Worm (Caenorhabditis elegans) whole organism, L1 larva: ENCODE measurements around the gene Y69H2.7.

Experiments used
- C16A3.4 ChIP-seq: fragments of 150-350 bp; optimal IDR thresholded peaks from 2 replicates; lab custom pipeline; 2014; ENCODE audit warnings: missing biosample characterization, missing genetic modification characterization
- C34B4.2 ChIP-seq: sonication (generic microtip); optimal IDR thresholded peaks from 2 replicates; lab custom pipeline; 2017; ENCODE audit warnings: mild to moderate bottlenecking, missing genetic modification characterization, missing compliant biosample characterization
- F16B12.6 ChIP-seq: fragments of 150-350 bp; optimal IDR thresholded peaks from 2 replicates; lab custom pipeline; 2014; ENCODE audit warnings: missing biosample characterization, missing genetic modification characterization
- aha-1 ChIP-seq: fragments of 150-350 bp; optimal IDR thresholded peaks from 2 replicates; lab custom pipeline; 2014; ENCODE audit warnings: missing biosample characterization, missing genetic modification characterization
- alr-1 ChIP-seq: fragments of 200-800 bp; sonication (Bioruptor generic); optimal IDR thresholded peaks from 2 replicates; lab custom pipeline; 2018; ENCODE audit warnings: borderline replicate concordance, mild to moderate bottlenecking, missing genetic modification characterization, missing compliant biosample characterization
- aly-2 ChIP-seq: fragments of 150-350 bp; optimal IDR thresholded peaks from 2 replicates; lab custom pipeline; 2014; ENCODE audit warnings: missing biosample characterization, missing genetic modification characterization
- ama-1 ChIP-seq: fragments of 150-350 bp; optimal IDR thresholded peaks from 2 replicates; lab custom pipeline; 2014
- blmp-1 ChIP-seq: fragments of 150-350 bp; optimal IDR thresholded peaks from 2 replicates; lab custom pipeline; 2014; ENCODE audit warnings: missing biosample characterization, missing genetic modification characterization
- ceh-63 ChIP-seq: fragments of 200-800 bp; sonication (Bioruptor generic); optimal IDR thresholded peaks from 2 replicates; lab custom pipeline; 2018; ENCODE audit warnings: mild to moderate bottlenecking, missing genetic modification characterization, missing compliant biosample characterization
- ceh-8 ChIP-seq: fragments of 200-800 bp; sonication (Bioruptor generic); optimal IDR thresholded peaks from 2 replicates; lab custom pipeline; 2018; ENCODE audit warnings: mild to moderate bottlenecking, missing genetic modification characterization, moderate library complexity, missing compliant biosample characterization
- ceh-88 ChIP-seq: fragments of 200-800 bp; sonication (Bioruptor generic); IDR thresholded peaks from 2 replicates; pipeline ENCODE4 v1.3.6; 2022; ENCODE audit warnings: missing genetic modification characterization, missing compliant biosample characterization
- ceh-90 ChIP-seq: sonication (generic microtip); optimal IDR thresholded peaks from 2 replicates; lab custom pipeline; 2016; ENCODE audit warnings: missing genetic modification characterization, missing compliant biosample characterization
- dpl-1 ChIP-seq, 3 experiments: fragments of 150-350 bp in 2 of 3; sonication (generic microtip) in 1 of 3; optimal IDR thresholded peaks; 2 replicates each; lab custom pipeline; 2014 to 2017; ENCODE audit warnings: missing biosample characterization in 3 of 3, missing genetic modification characterization in 3 of 3, missing genetic modification reagents in 3 of 3
- dsc-1 ChIP-seq: sonication (generic microtip); optimal IDR thresholded peaks from 2 replicates; lab custom pipeline; 2016; ENCODE audit warnings: mild to moderate bottlenecking, missing genetic modification characterization, missing compliant biosample characterization
- efl-3 ChIP-seq: fragments of 200-800 bp; sonication (Bioruptor generic); optimal IDR thresholded peaks from 2 replicates; lab custom pipeline; 2018; ENCODE audit warnings: mild to moderate bottlenecking, missing genetic modification characterization, missing compliant biosample characterization
- egl-13 ChIP-seq: sonication (generic microtip); optimal IDR thresholded peaks from 2 replicates; lab custom pipeline; 2016; ENCODE audit warnings: missing genotype, missing genetic modification reagents, missing genetic modification characterization, missing compliant biosample characterization
- egl-27 ChIP-seq, 2 experiments: fragments of 150-350 bp in 1 of 2; sonication (generic microtip); optimal IDR thresholded peaks; 3 replicates each; lab custom pipeline; 2017 to 2018; ENCODE audit warnings: missing biosample characterization in 2 of 2, missing genetic modification characterization in 2 of 2, missing genetic modification reagents in 2 of 2
- elt-2 ChIP-seq: sonication (generic microtip); optimal IDR thresholded peaks from 2 replicates; lab custom pipeline; 2016; ENCODE audit warnings: missing genetic modification characterization, mild to moderate bottlenecking, inconsistent platforms, missing compliant biosample characterization, missing genetic modification reagents
- elt-3 ChIP-seq, 6 experiments: fragments of 150-350 bp in 1 of 6; sonication (generic microtip); optimal IDR thresholded peaks; 2 replicates each; lab custom pipeline; 2017 to 2018; ENCODE audit warnings: missing biosample characterization in 6 of 6, missing genetic modification characterization in 6 of 6, inconsistent platforms in 1 of 6
- ets-5 ChIP-seq: fragments of 200-800 bp; sonication (Bioruptor generic); IDR thresholded peaks from 2 replicates; pipeline ENCODE4 v1.3.6; 2022; ENCODE audit warnings: missing genetic modification characterization, missing compliant biosample characterization
- fkh-10 ChIP-seq: sonication (generic microtip); optimal IDR thresholded peaks from 2 replicates; lab custom pipeline; 2017; ENCODE audit warnings: missing biosample characterization, missing genetic modification reagents, missing genetic modification characterization
- fkh-4 ChIP-seq: sonication (generic microtip); optimal IDR thresholded peaks from 2 replicates; lab custom pipeline; 2016; ENCODE audit warnings: missing compliant biosample characterization, missing genetic modification characterization, borderline replicate concordance
- fkh-8 ChIP-seq: sonication (generic microtip); optimal IDR thresholded peaks from 2 replicates; lab custom pipeline; 2016; ENCODE audit warnings: mild to moderate bottlenecking, missing genetic modification characterization, missing compliant biosample characterization
- fos-1 ChIP-seq: fragments of 150-350 bp; optimal IDR thresholded peaks from 2 replicates; lab custom pipeline; 2014; ENCODE audit warnings: missing biosample characterization, missing genetic modification characterization
- grh-1 ChIP-seq: fragments of 200-800 bp; sonication (Bioruptor generic); IDR thresholded peaks from 2 replicates; pipeline ENCODE4 v1.3.6; 2022; ENCODE audit warnings: missing genetic modification reagents, missing genetic modification characterization, missing compliant biosample characterization
- jun-1 ChIP-seq: fragments of 150-350 bp; optimal IDR thresholded peaks from 2 replicates; lab custom pipeline; 2014; ENCODE audit warnings: missing biosample characterization, missing genetic modification reagents, missing genetic modification characterization
- lin-13 ChIP-seq: fragments of 150-350 bp; optimal IDR thresholded peaks from 2 replicates; lab custom pipeline; 2014; ENCODE audit warnings: missing biosample characterization, missing genetic modification reagents, missing genetic modification characterization
- lin-14 ChIP-seq: fragments of 200-800 bp; sonication (Bioruptor generic); optimal IDR thresholded peaks from 2 replicates; lab custom pipeline; 2018; ENCODE audit warnings: mild to moderate bottlenecking, missing genetic modification characterization, moderate library complexity, missing compliant biosample characterization
- lin-15B ChIP-seq: fragments of 150-350 bp; sonication (generic microtip); optimal IDR thresholded peaks from 3 replicates; lab custom pipeline; 2014; ENCODE audit warnings: missing biosample characterization, missing genetic modification characterization
- lin-35 ChIP-seq, 2 experiments: fragments of 150-350 bp; optimal IDR thresholded peaks; 2 replicates each; lab custom pipeline; 2014; ENCODE audit warnings: missing biosample characterization in 2 of 2, missing genetic modification characterization in 2 of 2, missing genetic modification reagents in 2 of 2
- lin-39 ChIP-seq: fragments of 150-350 bp; optimal IDR thresholded peaks from 2 replicates; lab custom pipeline; 2014; ENCODE audit warnings: missing biosample characterization, missing genetic modification reagents, missing genetic modification characterization
- lir-3 ChIP-seq: sonication (generic microtip); optimal IDR thresholded peaks from 2 replicates; lab custom pipeline; 2016; ENCODE audit warnings: mild to moderate bottlenecking, missing genetic modification characterization, moderate library complexity, missing compliant biosample characterization; ENCODE audit not compliant: poor library complexity
- mab-9 ChIP-seq: fragments of 200-800 bp; sonication (Bioruptor generic); IDR thresholded peaks from 2 replicates; pipeline ENCODE4 v1.3.6; 2022; ENCODE audit warnings: missing genetic modification reagents, missing genetic modification characterization, missing compliant biosample characterization
- mef-2 ChIP-seq: fragments of 150-350 bp; optimal IDR thresholded peaks from 2 replicates; lab custom pipeline; 2014; ENCODE audit warnings: missing biosample characterization, missing genetic modification characterization
- mep-1 ChIP-seq: fragments of 150-350 bp; optimal IDR thresholded peaks from 2 replicates; lab custom pipeline; 2014; ENCODE audit warnings: missing biosample characterization, missing genetic modification characterization
- nhr-11 ChIP-seq: fragments of 150-350 bp; optimal IDR thresholded peaks from 2 replicates; lab custom pipeline; 2014; ENCODE audit warnings: missing biosample characterization, missing genetic modification characterization
- nhr-20 ChIP-seq: sonication (generic microtip); optimal IDR thresholded peaks from 2 replicates; lab custom pipeline; 2016; ENCODE audit warnings: mild to moderate bottlenecking, missing genetic modification characterization, missing compliant biosample characterization
- nhr-237 ChIP-seq: fragments of 150-350 bp; optimal IDR thresholded peaks from 2 replicates; lab custom pipeline; 2014; ENCODE audit warnings: missing biosample characterization, missing genetic modification characterization
- nhr-28 ChIP-seq: fragments of 150-350 bp; optimal IDR thresholded peaks from 2 replicates; lab custom pipeline; 2014; ENCODE audit warnings: missing biosample characterization, missing genetic modification characterization
- nhr-47 ChIP-seq: sonication (generic microtip); optimal IDR thresholded peaks from 2 replicates; lab custom pipeline; 2016; ENCODE audit warnings: mild to moderate bottlenecking, missing genetic modification characterization, moderate library complexity, missing compliant biosample characterization
- nhr-71 ChIP-seq: sonication (generic microtip); optimal IDR thresholded peaks from 2 replicates; lab custom pipeline; 2016; ENCODE audit warnings: mild to moderate bottlenecking, missing genetic modification characterization, moderate library complexity, missing compliant biosample characterization
- nhr-77 ChIP-seq: fragments of 150-350 bp; optimal IDR thresholded peaks from 2 replicates; lab custom pipeline; 2014; ENCODE audit warnings: missing biosample characterization, missing genetic modification characterization
- nhr-90 ChIP-seq: sonication (generic microtip); optimal IDR thresholded peaks from 2 replicates; lab custom pipeline; 2016; ENCODE audit warnings: mild to moderate bottlenecking, missing genetic modification characterization, missing compliant biosample characterization; ENCODE audit not compliant: poor library complexity
- pqm-1 ChIP-seq: sonication (generic microtip); optimal IDR thresholded peaks from 3 replicates; lab custom pipeline; 2017; ENCODE audit warnings: missing biosample characterization, missing genetic modification characterization
- snpc-4 ChIP-seq: fragments of 150-350 bp; optimal IDR thresholded peaks from 2 replicates; lab custom pipeline; 2014; ENCODE audit warnings: missing biosample characterization, missing genetic modification characterization
- sup-37 ChIP-seq: fragments of 200-800 bp; sonication (Bioruptor generic); optimal IDR thresholded peaks from 2 replicates; lab custom pipeline; 2018; ENCODE audit warnings: mild to moderate bottlenecking, missing genetic modification characterization, missing compliant biosample characterization
- tbx-2 ChIP-seq: sonication (generic microtip); optimal IDR thresholded peaks from 2 replicates; lab custom pipeline; 2016; ENCODE audit warnings: missing genetic modification characterization, missing compliant biosample characterization
- tlp-1 ChIP-seq: fragments of 150-350 bp; optimal IDR thresholded peaks from 2 replicates; lab custom pipeline; 2014; ENCODE audit warnings: missing biosample characterization, missing genetic modification characterization
- unc-130 ChIP-seq: fragments of 150-350 bp; optimal IDR thresholded peaks from 2 replicates; lab custom pipeline; 2017; ENCODE audit warnings: missing biosample characterization, missing genetic modification characterization, inconsistent platforms
- unc-62 ChIP-seq: fragments of 150-350 bp; optimal IDR thresholded peaks from 2 replicates; lab custom pipeline; 2014; ENCODE audit warnings: missing biosample characterization, missing genetic modification reagents, missing genetic modification characterization
- vab-15 ChIP-seq: sonication (generic microtip); optimal IDR thresholded peaks from 2 replicates; lab custom pipeline; 2017; ENCODE audit warnings: missing genotype, mild to moderate bottlenecking, missing genetic modification characterization, missing compliant biosample characterization
- xbp-1 ChIP-seq: sonication (generic microtip); optimal IDR thresholded peaks from 2 replicates; lab custom pipeline; 2016; ENCODE audit warnings: missing genetic modification characterization, missing compliant biosample characterization
- zag-1 ChIP-seq: fragments of 150-350 bp; optimal IDR thresholded peaks from 2 replicates; lab custom pipeline; 2014; ENCODE audit warnings: missing biosample characterization, missing genetic modification characterization
- ztf-4 ChIP-seq: fragments of 150-350 bp; optimal IDR thresholded peaks from 2 replicates; lab custom pipeline; 2014; ENCODE audit warnings: missing biosample characterization, missing genetic modification characterization

Y69H2.7 gene

ce11 chrV:18710045-18710490 is 20.3 kb downstream of the Y69H2.7 start (continued):
- no peak for TF ChIP-seq lin-15B (tag; lab: Kevin White, UChicago)
- no peak for TF ChIP-seq mab-9
- TF ChIP-seq nhr-28 (tag; lab: Kevin White, UChicago): no peak
- no peak for TF ChIP-seq egl-27 (tag; optimal IDR thresholded peaks at IDR 0.05; lab: Kevin White, UChicago)
- TF ChIP-seq mep-1 (tag; lab: Kevin White, UChicago): peak; percentile 71
- peak in 1 of 6 experiments; percentile 1 for TF ChIP-seq elt-3 (tag; optimal IDR thresholded peaks at IDR 0.05; lab: Kevin White, UChicago)
- TF ChIP-seq nhr-20 (tag; lab: Kevin White, UChicago): peak; percentile 9
- TF ChIP-seq ceh-88 (GFP tag; lab: Robert Waterston, UW): no peak
- no peak for TF ChIP-seq fos-1
- no peak for TF ChIP-seq tlp-1 (tag; lab: Kevin White, UChicago)
- no peak for TF ChIP-seq elt-2 (tag; lab: Kevin White, UChicago)
- TF ChIP-seq fkh-10 (GFP tag; lab: Kevin White, UChicago): no peak
- TF ChIP-seq nhr-237: no peak
- TF ChIP-seq fkh-8 (tag; lab: Kevin White, UChicago): no peak
- no peak for TF ChIP-seq ama-1 (lab: Kevin White, UChicago)
- no peak for TF ChIP-seq ceh-90 (tag; lab: Kevin White, UChicago)
- TF ChIP-seq jun-1 (tag; lab: Kevin White, UChicago): no peak
- no peak for TF ChIP-seq ets-5 (GFP tag; lab: Robert Waterston, UW)
- TF ChIP-seq snpc-4 (tag; lab: Kevin White, UChicago): peak; percentile 36
- TF ChIP-seq ceh-8: no peak
- TF ChIP-seq dpl-1 (GFP tag; optimal IDR thresholded peaks at IDR 0.05; lab: Kevin White, UChicago): no peak
- TF ChIP-seq nhr-90 (tag; lab: Kevin White, UChicago): peak; percentile 47
- TF ChIP-seq lin-14: no peak
- TF ChIP-seq vab-15 (tag; lab: Kevin White, UChicago): no peak
- peak; percentile 57 for TF ChIP-seq lin-39 (tag; lab: Kevin White, UChicago)
- TF ChIP-seq pqm-1 (tag; lab: Kevin White, UChicago): no peak
- no peak for TF ChIP-seq blmp-1 (tag; lab: Kevin White, UChicago)
- no peak for TF ChIP-seq efl-3 (GFP tag; lab: Kevin White, UChicago)
- peak; percentile 37 for TF ChIP-seq xbp-1 (tag; lab: Kevin White, UChicago)
- no peak for TF ChIP-seq aha-1 (tag; lab: Kevin White, UChicago)
- no peak for TF ChIP-seq unc-130 (tag; lab: Kevin White, UChicago)
- no peak for TF ChIP-seq nhr-77
- no peak for TF ChIP-seq aly-2 (tag; lab: Kevin White, UChicago)
- no peak for TF ChIP-seq grh-1 (GFP tag; lab: Robert Waterston, UW)
- peak; percentile 48 for TF ChIP-seq fkh-4 (tag; lab: Kevin White, UChicago)
- TF ChIP-seq tbx-2 (tag; lab: Kevin White, UChicago): peak; percentile 56
- no peak for TF ChIP-seq zag-1
- peak; percentile 35 for TF ChIP-seq lir-3 (tag; lab: Kevin White, UChicago)
- no peak for TF ChIP-seq nhr-71 (tag; lab: Kevin White, UChicago)
- TF ChIP-seq ceh-63 (GFP tag; lab: Kevin White, UChicago): no peak
- TF ChIP-seq egl-13 (tag; lab: Kevin White, UChicago): no peak
- TF ChIP-seq dsc-1 (tag; lab: Kevin White, UChicago): peak; percentile 74
- peak; percentile 90 for TF ChIP-seq nhr-47 (tag; lab: Kevin White, UChicago)
- TF ChIP-seq sup-37 (GFP tag; lab: Kevin White, UChicago): no peak
- no peak for TF ChIP-seq ztf-4 (tag; lab: Kevin White, UChicago)
- no peak for TF ChIP-seq unc-62 (GFP tag; lab: Kevin White, UChicago)
- TF ChIP-seq mef-2 (tag; lab: Kevin White, UChicago): no peak
- TF ChIP-seq nhr-11 (tag; lab: Kevin White, UChicago): no peak
- TF ChIP-seq lin-13 (GFP tag; lab: Kevin White, UChicago): no peak
- no peak for TF ChIP-seq C16A3.4 (tag; lab: Kevin White, UChicago)
- TF ChIP-seq alr-1 (tag; lab: Kevin White, UChicago): no peak
- peak in 1 of 2 experiments; percentile 15 for TF ChIP-seq lin-35 (GFP tag; optimal IDR thresholded peaks at IDR 0.05; lab: Kevin White, UChicago)
- TF ChIP-seq F16B12.6 (tag; lab: Kevin White, UChicago): no peak
- TF ChIP-seq C34B4.2 (tag; lab: Kevin White, UChicago): no peak
